Fruit fly (Drosophila melanogaster) Kc167 (cell line): ENCODE data around the gene CAH3.

ENCODE experiments used
- Myc ChIP-seq: fragments of >200 bp; optimal IDR thresholded peaks from 2 replicates; lab custom pipeline; 2017; ENCODE audit warnings: missing external identifiers
- Sin3A ChIP-seq: fragments of >200 bp; optimal IDR thresholded peaks from 2 replicates; lab custom pipeline; 2018; ENCODE audit warnings: missing external identifiers
- h ChIP-seq: fragments of >200 bp; optimal IDR thresholded peaks from 3 replicates; lab custom pipeline; 2018; ENCODE audit warnings: missing external identifiers
- insv ChIP-seq: fragments of >200 bp; optimal IDR thresholded peaks from 3 replicates; lab custom pipeline; 2018; ENCODE audit warnings: missing external identifiers
- psq ChIP-seq: fragments of >200 bp; optimal IDR thresholded peaks from 2 replicates; lab custom pipeline; 2017; ENCODE audit warnings: missing external identifiers
- ttk ChIP-seq: sonication (Bioruptor generic); optimal IDR thresholded peaks from 2 replicates; lab custom pipeline; 2017; ENCODE audit warnings: missing external identifiers

The CAH3 gene

DNA sequence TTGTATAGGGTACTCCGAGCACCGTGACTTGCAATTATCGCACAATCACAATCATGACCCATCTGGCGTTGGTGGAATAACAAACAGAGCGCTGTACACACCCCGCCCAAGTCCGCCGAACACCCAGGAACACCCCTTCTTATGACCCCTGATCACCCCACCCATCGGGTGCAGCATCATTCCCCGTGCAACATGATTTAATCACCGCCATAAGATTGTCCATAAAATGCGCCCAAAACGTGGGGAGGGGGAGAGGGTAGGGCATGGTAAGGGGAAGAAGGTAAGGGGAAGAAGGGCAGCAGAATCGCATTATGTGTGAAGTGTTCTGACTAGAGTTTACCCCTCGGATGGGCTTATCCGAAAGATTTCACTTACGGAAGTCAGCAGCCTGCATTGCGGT, 20.7 kb upstream of the CAH3 start:
- no peak for TF ChIP-seq ttk
- TF ChIP-seq psq (lab: Kevin White, UChicago), result no peak
- no peak for TF ChIP-seq Myc (lab: Kevin White, UChicago)
- TF ChIP-seq h, result no peak
- no peak for TF ChIP-seq Sin3A (lab: Kevin White, UChicago)
- no peak for TF ChIP-seq insv (lab: Kevin White, UChicago)

- no peak for TF ChIP-seq Sin3A (lab: Kevin White, UChicago)
- no peak for TF ChIP-seq Myc (lab: Kevin White, UChicago)
- no peak for TF ChIP-seq h
- TF ChIP-seq psq (lab: Kevin White, UChicago), result no peak
- TF ChIP-seq insv (lab: Kevin White, UChicago), result no peak
- TF ChIP-seq ttk, result no peak
Observed at dm6 chrX:8661162-8661807, 19.8 kb upstream of the CAH3 start.

DNA sequence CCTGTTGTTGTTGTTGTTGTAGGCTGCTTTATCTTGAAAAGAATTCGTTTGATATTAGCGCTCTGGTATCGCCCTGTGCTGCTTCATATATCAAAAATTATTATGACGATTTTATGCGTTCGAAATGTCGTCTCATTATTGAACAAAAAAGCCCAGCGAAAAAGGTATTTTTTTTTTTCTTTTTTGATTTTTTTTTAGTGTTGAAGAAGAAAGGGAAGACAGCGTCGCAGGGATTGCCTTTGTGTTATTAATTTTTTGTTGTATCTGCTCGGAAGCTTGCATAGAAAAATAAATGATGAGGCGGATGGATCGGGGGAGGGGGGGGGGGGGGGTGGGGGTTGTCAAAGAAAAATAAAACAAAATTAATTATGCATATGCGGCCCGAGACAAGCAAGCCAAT, 18.8 kb upstream of the CAH3 start:
- no peak for TF ChIP-seq ttk

dm6 chrX:8663795-8664194, 17.3 kb upstream of the CAH3 start:
- TF ChIP-seq Sin3A (lab: Kevin White, UChicago) (no peak), ttk (no peak), psq (lab: Kevin White, UChicago) (no peak), insv (lab: Kevin White, UChicago) (no peak)

dm6 chrX:8665576-8666297, 15.3 kb upstream of the CAH3 start:
- TF ChIP-seq ttk, result no peak
- TF ChIP-seq h, result no peak
- no peak for TF ChIP-seq psq (lab: Kevin White, UChicago)
- TF ChIP-seq Myc (lab: Kevin White, UChicago), result no peak
- TF ChIP-seq Sin3A (lab: Kevin White, UChicago), result no peak
- TF ChIP-seq insv (lab: Kevin White, UChicago), result no peak

dm6 chrX:8667070-8667469, 14.0 kb upstream of the CAH3 start:
- TF ChIP-seq Sin3A (lab: Kevin White, UChicago), result no peak
- no peak for TF ChIP-seq h
- no peak for TF ChIP-seq psq (lab: Kevin White, UChicago)
- no peak for TF ChIP-seq insv (lab: Kevin White, UChicago)
- no peak for TF ChIP-seq Myc (lab: Kevin White, UChicago)
- TF ChIP-seq ttk, result no peak

- no peak for TF ChIP-seq h
- no peak for TF ChIP-seq Myc (lab: Kevin White, UChicago)
- TF ChIP-seq Sin3A (lab: Kevin White, UChicago), result no peak
- no peak for TF ChIP-seq ttk
- no peak for TF ChIP-seq psq (lab: Kevin White, UChicago)
- TF ChIP-seq insv (lab: Kevin White, UChicago), result no peak
Observed at dm6 chrX:8667709-8668108, 13.3 kb upstream of the CAH3 start.

- TF ChIP-seq insv (lab: Kevin White, UChicago), result no peak
- TF ChIP-seq Sin3A (lab: Kevin White, UChicago), result no peak
- no peak for TF ChIP-seq h
- TF ChIP-seq Myc (lab: Kevin White, UChicago), result no peak
- no peak for TF ChIP-seq psq (lab: Kevin White, UChicago)
- TF ChIP-seq ttk, result no peak
Observed at dm6 chrX:8669434-8669833, 11.6 kb upstream of the CAH3 start.

DNA sequence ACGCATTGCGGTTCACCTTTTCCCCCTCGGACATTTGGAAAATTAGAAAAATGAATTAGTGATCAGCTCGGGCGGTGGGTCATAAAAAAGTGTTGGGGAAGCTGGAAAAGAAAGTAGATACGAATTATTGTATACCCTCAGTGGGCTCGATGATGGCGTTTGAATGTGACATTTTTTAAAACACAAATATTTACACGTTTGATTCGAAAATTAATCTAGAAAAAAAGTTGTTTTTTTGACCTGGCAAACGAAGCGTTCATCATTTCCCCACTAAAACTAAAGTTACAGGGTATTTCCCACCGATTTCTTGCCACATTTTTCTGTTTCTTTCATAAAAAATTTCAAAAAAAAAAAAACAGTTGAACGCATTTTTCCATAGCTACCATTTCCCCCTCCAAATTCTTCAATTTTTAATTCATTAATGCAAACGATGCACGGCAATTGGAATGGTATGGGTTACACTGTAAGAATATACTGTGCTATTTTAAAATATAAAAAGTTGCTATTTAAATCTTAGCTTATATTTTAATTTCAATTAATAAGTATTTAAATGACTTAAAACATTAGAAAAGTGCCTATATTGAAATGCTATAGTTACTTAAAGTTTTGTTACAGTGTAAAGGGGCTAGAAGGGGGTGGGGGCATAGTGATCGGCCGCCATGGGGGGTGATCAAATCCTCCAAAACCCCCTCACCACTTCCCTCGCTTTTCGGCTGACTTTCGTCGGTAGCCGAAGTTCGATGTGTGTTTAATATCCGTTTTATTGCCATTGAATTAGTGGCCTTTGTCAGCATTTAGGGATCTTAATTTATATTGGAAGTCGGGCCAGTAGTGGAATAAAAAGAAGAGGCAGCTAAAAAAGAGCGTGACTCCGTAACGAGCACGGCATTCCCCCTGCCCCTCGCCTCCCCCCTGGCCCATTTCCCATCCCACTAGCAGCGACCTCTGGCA, 9.4 kb upstream of the CAH3 start:
- TF ChIP-seq h (no peak), ttk (no peak)

- no peak for TF ChIP-seq h
- no peak for TF ChIP-seq Myc (lab: Kevin White, UChicago)
- no peak for TF ChIP-seq ttk
- no peak for TF ChIP-seq Sin3A (lab: Kevin White, UChicago)
- TF ChIP-seq insv (lab: Kevin White, UChicago), result no peak
- TF ChIP-seq psq (lab: Kevin White, UChicago), result no peak
Observed at dm6 chrX:8676631-8677224, 4.3 kb upstream of the CAH3 start, which contains the start of gene Rubicon. Gene Rubicon (plus strand): TSS chrX:8677063.

DNA sequence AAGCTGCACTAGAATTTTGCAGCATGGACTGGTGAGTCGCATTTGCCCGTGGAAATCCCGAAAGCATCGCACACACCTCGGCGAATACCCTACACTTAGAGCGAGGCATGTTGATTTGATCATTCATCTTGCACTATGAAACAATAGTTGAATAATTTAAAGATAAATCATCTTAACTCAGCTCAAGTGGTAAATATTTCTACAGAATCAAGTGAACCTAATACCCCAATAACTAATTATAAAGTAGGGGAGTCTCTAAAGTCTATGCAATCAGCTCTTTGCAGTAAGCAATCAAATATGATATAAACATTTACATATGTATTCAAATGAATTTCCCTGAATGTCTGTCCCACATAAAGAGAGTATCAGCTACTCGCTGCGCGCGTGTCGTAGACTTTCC, 3.6 kb upstream of the CAH3 start:
- no peak for TF ChIP-seq psq (lab: Kevin White, UChicago)
- no peak for TF ChIP-seq ttk
- no peak for TF ChIP-seq h
- no peak for TF ChIP-seq Myc (lab: Kevin White, UChicago)
- TF ChIP-seq insv (lab: Kevin White, UChicago), result no peak
- TF ChIP-seq Sin3A (lab: Kevin White, UChicago), result no peak
